In the genomic region with DNA sequence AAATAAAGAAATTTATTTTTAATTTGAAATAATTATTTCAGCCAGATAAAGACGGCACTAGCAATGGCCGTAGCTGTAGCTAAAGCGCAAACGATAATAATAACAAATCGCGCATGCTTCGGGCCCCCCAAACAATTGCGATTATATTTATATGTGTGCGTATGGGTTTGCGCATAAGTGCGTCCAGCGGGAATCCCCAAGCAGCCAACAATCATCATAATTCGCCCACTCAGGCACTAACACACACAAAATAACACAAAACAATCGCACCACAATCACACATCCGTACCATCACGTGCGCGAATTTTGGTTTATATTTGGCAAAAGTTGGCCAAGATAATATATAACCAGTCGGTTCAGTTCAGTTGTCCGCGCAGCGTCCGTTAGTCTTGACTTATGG, we compare ENCODE assay signal across 2 fruit fly cellular contexts.
TF ChIP-seq lines count a peak whose summit lies in the region.

No protein-coding gene starts in this region.

- TF ChIP-seq CTCF in whole organism, embryonic (GFP tag; optimal IDR thresholded peaks at IDR 0.05; lab: Kevin White, UChicago) = no peak

TF ChIP-seq in whole organism, embryonic, 481 proteins besides CTCF, POLR2A, EP300 and RAD21:
- TF ChIP-seq ind (GFP tag; optimal IDR thresholded peaks at IDR 0.05; lab: Kevin White, UChicago) = no peak
- TF ChIP-seq cwo (GFP tag; optimal IDR thresholded peaks at IDR 0.05; lab: Kevin White, UChicago) = peak; percentile 50

TF ChIP-seq in whole organism, wandering third instar larva, 38 proteins besides CTCF, POLR2A, EP300 and RAD21:
- no peak for TF ChIP-seq brk (GFP tag; optimal IDR thresholded peaks at IDR 0.05; lab: Kevin White, UChicago)
- no peak for TF ChIP-seq Rel (GFP tag; optimal IDR thresholded peaks at IDR 0.05; lab: Kevin White, UChicago)
- peak; percentile 91 for TF ChIP-seq Rel (tag; optimal IDR thresholded peaks at IDR 0.05; lab: Kevin White, UChicago)
